Worm (Caenorhabditis elegans): ENCODE measurements around the gene dnj-1.

The dnj-1 gene

DNA sequence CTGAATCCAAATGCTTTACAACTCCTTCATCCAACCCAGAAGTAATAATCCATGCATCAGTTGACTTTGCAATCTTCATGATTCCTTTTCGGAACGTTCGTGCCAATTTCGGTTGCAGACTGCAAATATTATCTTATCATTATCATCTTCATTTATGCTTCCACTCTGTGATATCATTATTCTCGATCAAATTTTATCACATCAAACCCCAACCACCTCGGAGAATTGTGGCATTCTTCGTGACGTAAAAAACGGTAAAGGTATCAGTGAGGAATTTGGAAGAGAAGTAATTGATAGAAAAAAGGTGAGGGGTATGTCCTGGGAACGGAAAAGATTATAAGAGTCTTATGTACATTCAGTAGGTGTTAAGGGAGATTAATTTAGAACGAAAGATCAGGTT, 41.4 kb upstream of the dnj-1 start:
- TF ChIP-seq daf-16 (GFP tag; optimal IDR thresholded peaks at IDR 0.05): no peak
- peak; percentile 48 for TF ChIP-seq daf-16 (tag; optimal IDR thresholded peaks at IDR 0.05)
- 0 out of 2 replicates have a peak, but pooled peaks have one; percentile 23 for TF ChIP-seq tra-1 (GFP tag; IDR thresholded peaks at IDR 0.05)
- peak; percentile 45 for TF ChIP-seq dve-1 (tag; optimal IDR thresholded peaks at IDR 0.05; ENCODE audit: insufficient read depth)
- TF ChIP-seq dmd-6 (GFP tag; IDR thresholded peaks at IDR 0.05): peak; percentile 86
- TF ChIP-seq egl-43 (GFP tag; IDR thresholded peaks at IDR 0.05): no peak
- TF ChIP-seq nhr-28 (tag; optimal IDR thresholded peaks at IDR 0.05): peak; percentile 65
- peak; percentile 96 for TF ChIP-seq pqm-1 (tag; optimal IDR thresholded peaks at IDR 0.05)
- peak; percentile 52 for TF ChIP-seq hlh-11 (tag; optimal IDR thresholded peaks at IDR 0.05)
- peak; percentile 42 for TF ChIP-seq nhr-77 (tag; optimal IDR thresholded peaks at IDR 0.05)
- 0 out of 2 replicates have a peak, but pooled peaks have one; percentile 28 for TF ChIP-seq lin-1 (GFP tag; IDR thresholded peaks at IDR 0.05)
- no peak for TF ChIP-seq hlh-30 (tag; optimal IDR thresholded peaks at IDR 0.05; ENCODE audit: insufficient read depth)
- TF ChIP-seq php-3 (GFP tag; IDR thresholded peaks at IDR 0.05): 0 out of 2 replicates have a peak, but pooled peaks have one; percentile 19
- TF ChIP-seq zfp-2 (tag; optimal IDR thresholded peaks at IDR 0.05): no peak

DNA sequence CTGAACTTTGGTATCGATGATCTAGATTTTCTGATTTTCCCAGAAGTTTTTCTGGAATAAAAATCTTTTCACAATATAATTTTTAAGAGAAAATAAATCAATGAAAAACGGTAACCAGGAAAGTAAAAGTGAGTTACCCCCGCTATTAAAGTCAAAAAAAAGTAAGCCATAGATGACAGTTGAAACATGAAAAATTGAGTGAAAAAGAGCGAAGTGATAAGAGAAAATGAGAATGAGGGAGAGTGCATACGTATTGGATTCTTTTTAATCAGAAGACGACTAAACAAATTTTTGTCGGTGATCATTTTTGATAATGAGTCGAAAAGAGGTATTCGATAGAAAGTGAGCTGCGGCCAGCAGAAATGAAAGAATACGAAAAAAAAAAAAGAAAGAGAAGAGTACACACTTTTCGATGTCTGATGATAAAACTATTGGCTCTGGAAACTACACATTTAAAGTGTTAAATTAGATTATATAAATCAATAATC, 39.3 kb upstream of the dnj-1 start, which contains the start of gene gtl-1:
Gene gtl-1, minus strand, starts transcription at position 51 of the 488 bp plus-strand sequence.
- TF ChIP-seq fkh-10 (GFP tag; optimal IDR thresholded peaks at IDR 0.05) (no peak), ceh-82 (tag; optimal IDR thresholded peaks at IDR 0.05) (no peak), dve-1 (tag; optimal IDR thresholded peaks at IDR 0.05; ENCODE audit: insufficient read depth) (peak; percentile 18), cey-2 (tag; optimal IDR thresholded peaks at IDR 0.05; ENCODE audit: borderline replicate concordance, insufficient read depth) (no peak), hif-1 (tag; optimal IDR thresholded peaks at IDR 0.05) (no peak), skn-1 (tag; optimal IDR thresholded peaks at IDR 0.05) (no peak), daf-16 (GFP tag; optimal IDR thresholded peaks at IDR 0.05) (no peak), daf-16 (tag; optimal IDR thresholded peaks at IDR 0.05) (peak; percentile 37), hlh-11 (tag; optimal IDR thresholded peaks at IDR 0.05) (peak; percentile 45), dmd-6 (GFP tag; IDR thresholded peaks at IDR 0.05) (peak; percentile 73), dpl-1 (GFP tag; optimal IDR thresholded peaks at IDR 0.05) (no peak), mes-2 (tag; optimal IDR thresholded peaks at IDR 0.05; ENCODE audit: poor library complexity, severe bottlenecking) (no peak), nhr-11 (tag; optimal IDR thresholded peaks at IDR 0.05) (no peak), ceh-62 (tag; optimal IDR thresholded peaks at IDR 0.05) (no peak), daf-12 (tag; optimal IDR thresholded peaks at IDR 0.05) (no peak), daf-19 (GFP tag; conservative IDR thresholded peaks at IDR 0.05) (no peak), egl-43 (GFP tag; IDR thresholded peaks at IDR 0.05) (no peak), snpc-4 (tag; optimal IDR thresholded peaks at IDR 0.05) (no peak), rbr-2 (tag; optimal IDR thresholded peaks at IDR 0.05) (no peak), tag-97 (GFP tag; IDR thresholded peaks at IDR 0.05) (no peak), unc-62 (GFP tag; optimal IDR thresholded peaks at IDR 0.05 in 1 of 2) (peak in 1 of 2 experiments; percentile 38), unc-62 (tag; optimal IDR thresholded peaks at IDR 0.05) (no peak), nhr-28 (tag; optimal IDR thresholded peaks at IDR 0.05) (peak; percentile 73), lin-29 (GFP tag; IDR thresholded peaks at IDR 0.05) (no peak), zfp-2 (tag; optimal IDR thresholded peaks at IDR 0.05) (no peak), lin-39 (tag; optimal IDR thresholded peaks at IDR 0.05) (no peak), zip-11 (GFP tag; IDR thresholded peaks at IDR 0.05) (no peak), vab-7 (GFP tag; IDR thresholded peaks at IDR 0.05) (no peak), ztf-7 (tag; optimal IDR thresholded peaks at IDR 0.05) (no peak), arid-1 (GFP tag; conservative IDR thresholded peaks at IDR 0.05) (0 out of 2 replicates have a peak, but pooled peaks have one; percentile 9), pqm-1 (tag; optimal IDR thresholded peaks at IDR 0.05) (peak; percentile 96), dmd-8 (GFP tag; IDR thresholded peaks at IDR 0.05) (no peak), madf-9 (GFP tag; conservative IDR thresholded peaks at IDR 0.05) (no peak)
